Worm (Caenorhabditis elegans) whole organism, mixed stage, embryonic: ENCODE data around the gene cfz-2.

Experiments
- elt-3 ChIP-seq: fragments of 150-350 bp; optimal IDR thresholded peaks from 2 replicates; lab custom pipeline; 2014; ENCODE audit warnings: missing biosample characterization, missing genetic modification characterization
- ham-2 ChIP-seq: fragments of 200-800 bp; sonication (Bioruptor generic); optimal IDR thresholded peaks from 2 replicates; lab custom pipeline; 2018; ENCODE audit warnings: mild to moderate bottlenecking, missing genetic modification characterization, missing compliant biosample characterization
- lin-13 ChIP-seq: fragments of 150-350 bp; optimal IDR thresholded peaks from 2 replicates; lab custom pipeline; 2014; ENCODE audit warnings: missing biosample characterization, missing genetic modification characterization
- mep-1 ChIP-seq: fragments of 150-350 bp; optimal IDR thresholded peaks from 2 replicates; lab custom pipeline; 2017; ENCODE audit warnings: missing biosample characterization, missing genetic modification reagents, missing genetic modification characterization, inconsistent platforms
- nhr-2 ChIP-seq: fragments of 150-350 bp; optimal IDR thresholded peaks from 2 replicates; lab custom pipeline; 2014; ENCODE audit warnings: missing biosample characterization, missing genetic modification characterization
- nhr-237 ChIP-seq: fragments of 150-350 bp; optimal IDR thresholded peaks from 2 replicates; lab custom pipeline; 2014; ENCODE audit warnings: missing biosample characterization, missing genetic modification characterization
- snpc-4 ChIP-seq: fragments of 150-350 bp; optimal IDR thresholded peaks from 2 replicates; lab custom pipeline; 2014; ENCODE audit warnings: missing biosample characterization, missing genetic modification characterization
- unc-39 ChIP-seq: fragments of 150-350 bp; optimal IDR thresholded peaks from 2 replicates; lab custom pipeline; 2014; ENCODE audit warnings: missing biosample characterization, missing genetic modification characterization
- unc-62 ChIP-seq: fragments of 150-350 bp; optimal IDR thresholded peaks from 2 replicates; lab custom pipeline; 2014; ENCODE audit warnings: missing biosample characterization, missing genetic modification reagents, missing genetic modification characterization

- TF ChIP-seq elt-3 (tag; lab: Kevin White, UChicago) (no peak), snpc-4 (no peak), mep-1 (tag; lab: Kevin White, UChicago) (no peak), ham-2 (GFP tag; lab: Kevin White, UChicago) (no peak), nhr-237 (tag; lab: Kevin White, UChicago) (no peak), unc-62 (GFP tag; lab: Kevin White, UChicago) (no peak), lin-13 (tag; lab: Kevin White, UChicago) (no peak), nhr-2 (tag; lab: Kevin White, UChicago) (no peak), unc-39 (no peak)
These were observed 16.0 kb downstream of the cfz-2 start, which contains the start of gene srab-20 for ce11 chrV:3428697-3429096.
